Fruit fly (Drosophila melanogaster): Measurements from ENCODE around the gene Spn28Dc.

Gene Spn28Dc

dm6 chr2L:7968054-7968453 lies 39.0 kb downstream of the Spn28Dc start:
- peak; percentile 24 for TF ChIP-seq CG5204 (GFP tag; optimal IDR thresholded peaks at IDR 0.05)
- TF ChIP-seq CG11617 (GFP tag; optimal IDR thresholded peaks at IDR 0.05) = peak; percentile 16
- no peak for TF ChIP-seq tj (GFP tag; optimal IDR thresholded peaks at IDR 0.05)
- peak; percentile 35 for TF ChIP-seq CG33017 (tag; optimal IDR thresholded peaks at IDR 0.05)
- TF ChIP-seq CG14711 (tag; optimal IDR thresholded peaks at IDR 0.05) = peak; percentile 50
- peak; percentile 61 for TF ChIP-seq CG7045 (GFP tag; optimal IDR thresholded peaks at IDR 0.05)
- TF ChIP-seq CG7101 (tag; optimal IDR thresholded peaks at IDR 0.05) = peak; percentile 46
- no peak for TF ChIP-seq bab1 (GFP tag; optimal IDR thresholded peaks at IDR 0.05)

dm6 chr2L:7967645-7968044 lies 39.4 kb downstream of the Spn28Dc start:
- TF ChIP-seq toe (GFP tag; optimal IDR thresholded peaks at IDR 0.05) = no peak
- TF ChIP-seq CG12768 (GFP tag; optimal IDR thresholded peaks at IDR 0.05) = peak; percentile 78

- TF ChIP-seq kay (GFP tag; ENCODE audit: borderline replicate concordance) = peak; percentile 40
- TF ChIP-seq Crg-1 (GFP tag; optimal IDR thresholded peaks at IDR 0.05) = no peak
Measured at dm6 chr2L:7966866-7967549, 40.0 kb downstream of the Spn28Dc start.

- TF ChIP-seq CG12768 (GFP tag; optimal IDR thresholded peaks at IDR 0.05) = no peak
- peak; percentile 95 for TF ChIP-seq tj (GFP tag; optimal IDR thresholded peaks at IDR 0.05)
Measured at dm6 chr2L:7966461-7966846, 40.6 kb downstream of the Spn28Dc start.

- TF ChIP-seq cic (GFP tag; optimal IDR thresholded peaks at IDR 0.05) = no peak
- no peak for TF ChIP-seq CG5204 (GFP tag; optimal IDR thresholded peaks at IDR 0.05)
- no peak for TF ChIP-seq Hr96 (GFP tag; optimal IDR thresholded peaks at IDR 0.05)
- no peak for TF ChIP-seq CG33017 (tag; optimal IDR thresholded peaks at IDR 0.05)
- TF ChIP-seq CG12768 (GFP tag; optimal IDR thresholded peaks at IDR 0.05) = no peak
- peak; percentile 85 for TF ChIP-seq tj (GFP tag; optimal IDR thresholded peaks at IDR 0.05)
- TF ChIP-seq CG7101 (tag; optimal IDR thresholded peaks at IDR 0.05) = no peak
- no peak for TF ChIP-seq CG7045 (GFP tag; optimal IDR thresholded peaks at IDR 0.05)
- no peak for TF ChIP-seq Clk (GFP tag; optimal IDR thresholded peaks at IDR 0.05)
- no peak for TF ChIP-seq kay (GFP tag; ENCODE audit: borderline replicate concordance)
- TF ChIP-seq pad (GFP tag; optimal IDR thresholded peaks at IDR 0.05) = no peak
- no peak for TF ChIP-seq toe (GFP tag; optimal IDR thresholded peaks at IDR 0.05)
- no peak for TF ChIP-seq Crg-1 (GFP tag; optimal IDR thresholded peaks at IDR 0.05)
- no peak for TF ChIP-seq CG1620 (GFP tag; optimal IDR thresholded peaks at IDR 0.05)
- no peak for TF ChIP-seq ovo (GFP tag; optimal IDR thresholded peaks at IDR 0.05)
- TF ChIP-seq cnc (optimal IDR thresholded peaks at IDR 0.05) = no peak
- TF ChIP-seq CG14711 (tag; optimal IDR thresholded peaks at IDR 0.05) = peak; percentile 30
- TF ChIP-seq bab1 (GFP tag; optimal IDR thresholded peaks at IDR 0.05) = peak; percentile 4
- peak; percentile 5 for TF ChIP-seq Mnt (GFP tag; optimal IDR thresholded peaks at IDR 0.05)
- TF ChIP-seq CG11617 (GFP tag; optimal IDR thresholded peaks at IDR 0.05) = peak; percentile 45
Measured at dm6 chr2L:7965808-7966460, 41.1 kb downstream of the Spn28Dc start.

- TF ChIP-seq Crg-1 (GFP tag; optimal IDR thresholded peaks at IDR 0.05) (no peak), kay (GFP tag; ENCODE audit: borderline replicate concordance) (no peak), cnc (optimal IDR thresholded peaks at IDR 0.05) (no peak), CG7101 (tag; optimal IDR thresholded peaks at IDR 0.05) (no peak), CG5204 (GFP tag; optimal IDR thresholded peaks at IDR 0.05) (peak; percentile 38), Clk (GFP tag; optimal IDR thresholded peaks at IDR 0.05) (no peak), CG12768 (GFP tag; optimal IDR thresholded peaks at IDR 0.05) (no peak), ovo (GFP tag; optimal IDR thresholded peaks at IDR 0.05) (no peak), toe (GFP tag; optimal IDR thresholded peaks at IDR 0.05) (no peak), CG1620 (GFP tag; optimal IDR thresholded peaks at IDR 0.05) (no peak), bab1 (GFP tag; optimal IDR thresholded peaks at IDR 0.05) (peak; percentile 22)
Measured at dm6 chr2L:7964611-7965010, 42.4 kb downstream of the Spn28Dc start.

- TF ChIP-seq CG33017 (tag; optimal IDR thresholded peaks at IDR 0.05) (no peak), Crg-1 (GFP tag; optimal IDR thresholded peaks at IDR 0.05) (no peak), CG7101 (tag; optimal IDR thresholded peaks at IDR 0.05) (no peak), CG5204 (GFP tag; optimal IDR thresholded peaks at IDR 0.05) (no peak), CG12768 (GFP tag; optimal IDR thresholded peaks at IDR 0.05) (no peak), pad (GFP tag; optimal IDR thresholded peaks at IDR 0.05) (no peak), CG7045 (GFP tag; optimal IDR thresholded peaks at IDR 0.05) (no peak)
Measured at dm6 chr2L:7962881-7963280, 44.1 kb downstream of the Spn28Dc start.

- no peak for TF ChIP-seq CG1620 (GFP tag; optimal IDR thresholded peaks at IDR 0.05)
- no peak for TF ChIP-seq CG11617 (GFP tag; optimal IDR thresholded peaks at IDR 0.05)
- TF ChIP-seq CG12768 (GFP tag; optimal IDR thresholded peaks at IDR 0.05) = no peak
- TF ChIP-seq bab1 (GFP tag; optimal IDR thresholded peaks at IDR 0.05) = no peak
- TF ChIP-seq CG5204 (GFP tag; optimal IDR thresholded peaks at IDR 0.05) = no peak
- no peak for TF ChIP-seq toe (GFP tag; optimal IDR thresholded peaks at IDR 0.05)
- TF ChIP-seq cic (GFP tag; optimal IDR thresholded peaks at IDR 0.05) = no peak
- TF ChIP-seq cnc (optimal IDR thresholded peaks at IDR 0.05) = no peak
- no peak for TF ChIP-seq CG7101 (tag; optimal IDR thresholded peaks at IDR 0.05)
- no peak for TF ChIP-seq CG33017 (tag; optimal IDR thresholded peaks at IDR 0.05)
- no peak for TF ChIP-seq Crg-1 (GFP tag; optimal IDR thresholded peaks at IDR 0.05)
- TF ChIP-seq Clk (GFP tag; optimal IDR thresholded peaks at IDR 0.05) = no peak
- no peak for TF ChIP-seq Hr96 (GFP tag; optimal IDR thresholded peaks at IDR 0.05)
Measured at dm6 chr2L:7962237-7962636, 44.8 kb downstream of the Spn28Dc start.

All from whole organism, adult.